Worm (Caenorhabditis elegans) whole organism, mixed stage, embryonic: Measurements from ENCODE around the gene nhr-271.

Experiments
- M03D4.4 ChIP-seq: sonication (generic microtip); optimal IDR thresholded peaks from 2 replicates; lab custom pipeline; 2017; ENCODE audit warnings: mild to moderate bottlenecking, missing genetic modification characterization, missing compliant biosample characterization
- bed-3 ChIP-seq: fragments of 200-800 bp; sonication (Bioruptor generic); optimal IDR thresholded peaks from 3 replicates; lab custom pipeline; 2018; ENCODE audit warnings: mild to moderate bottlenecking, missing genetic modification characterization, moderate library complexity, missing compliant biosample characterization
- blmp-1 ChIP-seq: fragments of 150-350 bp; optimal IDR thresholded peaks from 2 replicates; lab custom pipeline; 2014; ENCODE audit warnings: missing biosample characterization, missing genetic modification characterization
- ceh-39 ChIP-seq: fragments of 150-350 bp; optimal IDR thresholded peaks from 2 replicates; lab custom pipeline; 2014; ENCODE audit warnings: missing biosample characterization, missing genetic modification characterization
- ceh-43 ChIP-seq: fragments of 200-800 bp; sonication (Bioruptor generic); optimal IDR thresholded peaks from 2 replicates; lab custom pipeline; 2018; ENCODE audit warnings: mild to moderate bottlenecking, missing genetic modification characterization, moderate library complexity, missing compliant biosample characterization
- ceh-83 ChIP-seq: fragments of 200-800 bp; sonication (Bioruptor generic); optimal IDR thresholded peaks from 2 replicates; lab custom pipeline; 2018; ENCODE audit warnings: mild to moderate bottlenecking, missing genetic modification characterization, missing compliant biosample characterization
- ces-1 ChIP-seq: fragments of 150-350 bp; optimal IDR thresholded peaks from 2 replicates; lab custom pipeline; 2014; ENCODE audit warnings: missing biosample characterization, missing genetic modification reagents, missing genetic modification characterization
- cnd-1 ChIP-seq: fragments of 200-800 bp; sonication (Bioruptor generic); optimal IDR thresholded peaks from 2 replicates; lab custom pipeline; 2018; ENCODE audit warnings: mild to moderate bottlenecking, missing genetic modification characterization, missing compliant biosample characterization
- drap-1 ChIP-seq: fragments of 200-800 bp; sonication (Bioruptor generic); optimal IDR thresholded peaks from 3 replicates; lab custom pipeline; 2018; ENCODE audit warnings: mild to moderate bottlenecking, missing genetic modification characterization, missing compliant biosample characterization
- elt-1 ChIP-seq: sonication (generic microtip); optimal IDR thresholded peaks from 2 replicates; lab custom pipeline; 2017; ENCODE audit warnings: missing genetic modification characterization, mild to moderate bottlenecking, missing compliant biosample characterization, antibody characterized with exemption, moderate library complexity, borderline replicate concordance; ENCODE audit not compliant: insufficient read depth
- flh-1 ChIP-seq: fragments of 200-800 bp; sonication (Bioruptor generic); optimal IDR thresholded peaks from 2 replicates; lab custom pipeline; 2018; ENCODE audit warnings: mild to moderate bottlenecking, missing genetic modification characterization, moderate library complexity, missing compliant biosample characterization
- ham-2 ChIP-seq: fragments of 200-800 bp; sonication (Bioruptor generic); optimal IDR thresholded peaks from 2 replicates; lab custom pipeline; 2018; ENCODE audit warnings: mild to moderate bottlenecking, missing genetic modification characterization, missing compliant biosample characterization
- hlh-1 ChIP-seq: fragments of 150-350 bp; optimal IDR thresholded peaks from 2 replicates; lab custom pipeline; 2014; ENCODE audit warnings: missing biosample characterization, missing genetic modification reagents, missing genetic modification characterization
- lin-13 ChIP-seq: fragments of 150-350 bp; optimal IDR thresholded peaks from 2 replicates; lab custom pipeline; 2014; ENCODE audit warnings: missing biosample characterization, missing genetic modification characterization
- lin-32 ChIP-seq: fragments of 200-800 bp; sonication (Bioruptor generic); optimal IDR thresholded peaks from 2 replicates; lab custom pipeline; 2018; ENCODE audit warnings: mild to moderate bottlenecking, missing genetic modification characterization, missing compliant biosample characterization
- lsy-2 ChIP-seq: fragments of 150-350 bp; optimal IDR thresholded peaks from 2 replicates; lab custom pipeline; 2014; ENCODE audit warnings: missing biosample characterization, missing genetic modification characterization
- mab-5 ChIP-seq: fragments of 150-350 bp; optimal IDR thresholded peaks from 2 replicates; lab custom pipeline; 2014; ENCODE audit warnings: missing biosample characterization, missing genetic modification characterization
- mep-1 ChIP-seq: fragments of 150-350 bp; optimal IDR thresholded peaks from 2 replicates; lab custom pipeline; 2017; ENCODE audit warnings: missing biosample characterization, missing genetic modification reagents, missing genetic modification characterization, inconsistent platforms
- mls-2 ChIP-seq: sonication (generic microtip); optimal IDR thresholded peaks from 2 replicates; lab custom pipeline; 2016; ENCODE audit warnings: mild to moderate bottlenecking, missing genetic modification characterization, moderate library complexity, missing compliant biosample characterization
- nhr-12 ChIP-seq: fragments of 150-350 bp; optimal IDR thresholded peaks from 2 replicates; lab custom pipeline; 2014; ENCODE audit warnings: missing biosample characterization, missing genetic modification characterization
- nhr-237 ChIP-seq: fragments of 150-350 bp; optimal IDR thresholded peaks from 2 replicates; lab custom pipeline; 2014; ENCODE audit warnings: missing biosample characterization, missing genetic modification characterization
- nhr-28 ChIP-seq: fragments of 150-350 bp; optimal IDR thresholded peaks from 2 replicates; lab custom pipeline; 2014; ENCODE audit warnings: missing biosample characterization, missing genetic modification characterization
- nhr-76 ChIP-seq: sonication (generic microtip); optimal IDR thresholded peaks from 2 replicates; lab custom pipeline; 2017; ENCODE audit warnings: missing biosample characterization, missing genetic modification characterization
- pha-4 ChIP-seq: fragments of 150-350 bp; optimal IDR thresholded peaks from 2 replicates; lab custom pipeline; 2018; ENCODE audit warnings: missing biosample characterization, missing genetic modification reagents, missing genetic modification characterization
- sem-2 ChIP-seq: fragments of 200-800 bp; sonication (Bioruptor generic); optimal IDR thresholded peaks from 2 replicates; lab custom pipeline; 2018; ENCODE audit warnings: mild to moderate bottlenecking, missing genetic modification characterization, missing compliant biosample characterization
- snpc-4 ChIP-seq: fragments of 150-350 bp; optimal IDR thresholded peaks from 2 replicates; lab custom pipeline; 2014; ENCODE audit warnings: missing biosample characterization, missing genetic modification characterization
- sptf-1 ChIP-seq: sonication (generic microtip); optimal IDR thresholded peaks from 2 replicates; lab custom pipeline; 2017; ENCODE audit warnings: mild to moderate bottlenecking, missing genetic modification characterization, moderate library complexity, missing compliant biosample characterization
- tbx-8 ChIP-seq: fragments of 200-800 bp; sonication (Bioruptor generic); optimal IDR thresholded peaks from 2 replicates; lab custom pipeline; 2018; ENCODE audit warnings: mild to moderate bottlenecking, missing genetic modification characterization, moderate library complexity, missing compliant biosample characterization
- unc-120 ChIP-seq: sonication (generic microtip); optimal IDR thresholded peaks from 2 replicates; lab custom pipeline; 2017; ENCODE audit warnings: missing genetic modification characterization, missing compliant biosample characterization; ENCODE audit not compliant: poor library complexity, severe bottlenecking
- unc-39 ChIP-seq: fragments of 150-350 bp; optimal IDR thresholded peaks from 2 replicates; lab custom pipeline; 2014; ENCODE audit warnings: missing biosample characterization, missing genetic modification characterization
- unc-62 ChIP-seq: fragments of 150-350 bp; optimal IDR thresholded peaks from 2 replicates; lab custom pipeline; 2014; ENCODE audit warnings: missing biosample characterization, missing genetic modification reagents, missing genetic modification characterization
- zip-8 ChIP-seq: fragments of 150-350 bp; optimal IDR thresholded peaks from 2 replicates; lab custom pipeline; 2014; ENCODE audit warnings: missing biosample characterization, missing genetic modification characterization
- ztf-11 ChIP-seq: fragments of 150-350 bp; optimal IDR thresholded peaks from 2 replicates; lab custom pipeline; 2014; ENCODE audit warnings: missing biosample characterization, missing genetic modification characterization

Gene nhr-271

ce11 chrV:16588428-16588827 lies 8.1 kb upstream of the nhr-271 start, which contains the start of gene srw-73:
Gene srw-73 (minus strand): TSS chrV:16588528.
- TF ChIP-seq zip-8 (tag; lab: Kevin White, UChicago) = no peak
- no peak for TF ChIP-seq ztf-11
- no peak for TF ChIP-seq blmp-1
- TF ChIP-seq hlh-1 (tag; lab: Kevin White, UChicago) = no peak
- no peak for TF ChIP-seq nhr-237 (tag; lab: Kevin White, UChicago)
- no peak for TF ChIP-seq tbx-8 (GFP tag; lab: Kevin White, UChicago)
- no peak for TF ChIP-seq elt-1 (tag; lab: Kevin White, UChicago)
- TF ChIP-seq ceh-43 (GFP tag; lab: Kevin White, UChicago) = no peak
- TF ChIP-seq drap-1 (GFP tag; lab: Kevin White, UChicago) = no peak
- TF ChIP-seq mep-1 (tag; lab: Kevin White, UChicago) = no peak
- no peak for TF ChIP-seq ceh-39
- no peak for TF ChIP-seq unc-62 (GFP tag; lab: Kevin White, UChicago)
- no peak for TF ChIP-seq nhr-12 (tag; lab: Kevin White, UChicago)
- no peak for TF ChIP-seq sem-2
- TF ChIP-seq snpc-4 (tag; lab: Kevin White, UChicago) = no peak
- TF ChIP-seq lsy-2 (tag; lab: Kevin White, UChicago) = no peak
- no peak for TF ChIP-seq lin-32 (GFP tag; lab: Kevin White, UChicago)
- TF ChIP-seq nhr-28 (tag; lab: Kevin White, UChicago) = no peak

DNA sequence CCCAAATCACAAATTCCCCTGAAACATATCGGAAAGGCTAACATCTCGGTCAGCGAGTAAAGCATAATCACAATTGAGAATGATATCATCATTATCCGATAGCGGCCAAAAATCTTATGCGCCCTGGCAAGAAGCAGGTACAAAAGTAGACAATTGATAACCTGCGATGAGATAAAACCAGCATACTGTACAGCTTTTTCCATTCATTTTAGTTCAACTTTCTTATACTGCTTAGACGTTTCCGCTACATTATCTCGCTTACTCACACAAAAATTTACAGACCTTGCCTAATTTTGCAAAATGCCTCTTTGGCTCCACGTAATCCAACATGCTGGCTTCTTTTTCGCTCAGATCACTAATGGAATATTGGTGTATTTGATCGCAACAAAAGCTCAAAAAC lies 2.6 kb upstream of the nhr-271 start, which contains the start of gene str-150:
str-150 (plus strand) TSS at position 301 of the 400 bp plus-strand sequence.
- TF ChIP-seq unc-120 (no peak), mab-5 (tag; lab: Kevin White, UChicago) (no peak), lin-32 (GFP tag; lab: Kevin White, UChicago) (no peak), ham-2 (no peak), mls-2 (no peak), ztf-11 (no peak), M03D4.4 (tag; lab: Kevin White, UChicago) (no peak), blmp-1 (no peak), mep-1 (tag; lab: Kevin White, UChicago) (no peak), zip-8 (tag; lab: Kevin White, UChicago) (no peak), nhr-76 (tag; lab: Kevin White, UChicago) (no peak), unc-39 (no peak)
- TF ChIP-seq, all 35 proteins: peak for 0

- no peak for TF ChIP-seq cnd-1
- TF ChIP-seq ham-2 = no peak
- TF ChIP-seq bed-3 = no peak
- TF ChIP-seq sem-2 = no peak
- no peak for TF ChIP-seq pha-4 (tag; lab: Kevin White, UChicago)
- no peak for TF ChIP-seq mep-1 (tag; lab: Kevin White, UChicago)
- TF ChIP-seq snpc-4 (tag; lab: Kevin White, UChicago) = no peak
Observed at ce11 chrV:16581061-16581460, 737 bp upstream of the nhr-271 start.

DNA sequence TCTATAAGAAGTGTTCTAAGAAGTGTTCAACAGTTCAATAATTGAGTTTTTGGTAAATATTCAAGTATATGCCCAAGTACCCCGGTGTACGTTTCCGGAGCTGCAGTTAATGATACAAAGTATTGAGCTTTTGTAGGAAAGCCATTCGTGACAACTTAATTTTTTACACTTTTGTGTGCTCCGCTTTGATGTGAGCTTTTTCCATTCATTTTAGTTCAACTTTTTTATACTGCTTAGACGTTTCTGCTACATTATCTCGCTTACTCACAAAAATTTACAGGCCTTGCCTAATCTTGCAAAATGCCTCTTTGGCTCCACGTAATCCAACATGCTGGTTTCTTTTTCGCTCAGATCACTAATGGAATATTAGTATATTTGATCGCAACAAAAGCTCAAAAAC lies 4.4 kb downstream of the nhr-271 start, which contains the start of gene str-151:
str-151 (plus strand) TSS at position 301 of the 400 bp plus-strand sequence.
- TF ChIP-seq unc-39 (no peak), sem-2 (no peak), snpc-4 (tag; lab: Kevin White, UChicago) (no peak), ham-2 (no peak), sptf-1 (tag; lab: Kevin White, UChicago) (no peak), flh-1 (GFP tag; lab: Kevin White, UChicago) (no peak), ces-1 (no peak), nhr-237 (tag; lab: Kevin White, UChicago) (no peak), bed-3 (no peak), drap-1 (GFP tag; lab: Kevin White, UChicago) (no peak), ceh-83 (GFP tag; lab: Kevin White, UChicago) (no peak), unc-120 (no peak), pha-4 (tag; lab: Kevin White, UChicago) (no peak), lin-13 (no peak), ztf-11 (no peak), nhr-12 (tag; lab: Kevin White, UChicago) (no peak), blmp-1 (no peak), mab-5 (tag; lab: Kevin White, UChicago) (no peak), mep-1 (tag; lab: Kevin White, UChicago) (no peak), lin-32 (GFP tag; lab: Kevin White, UChicago) (no peak)
